Worm (Caenorhabditis elegans) whole organism, L3 larva: Measurements from ENCODE around the gene F59A7.12.
A peak's percentile ranks its signal among the peaks of the same experiment; 100 is the strongest.

Experiments
- R02D3.7 ChIP-seq: fragments of 150-350 bp; optimal IDR thresholded peaks from 2 replicates; lab custom pipeline; 2014; ENCODE audit warnings: missing biosample characterization, missing genetic modification characterization
- ZK546.5 ChIP-seq: sonication (generic microtip); optimal IDR thresholded peaks from 2 replicates; lab custom pipeline; 2017; ENCODE audit warnings: missing biosample characterization, missing genetic modification characterization
- aly-2 ChIP-seq: fragments of 150-350 bp; optimal IDR thresholded peaks from 2 replicates; lab custom pipeline; 2014; ENCODE audit warnings: missing biosample characterization, missing genetic modification characterization
- ceh-16 ChIP-seq: sonication (generic microtip); optimal IDR thresholded peaks from 2 replicates; lab custom pipeline; 2017; ENCODE audit warnings: missing biosample characterization, missing genetic modification characterization
- ceh-28 ChIP-seq: fragments of 150-350 bp; optimal IDR thresholded peaks from 2 replicates; lab custom pipeline; 2014; ENCODE audit warnings: missing biosample characterization, missing genetic modification reagents, missing genetic modification characterization
- ceh-9 ChIP-seq: sonication (generic microtip); optimal IDR thresholded peaks from 2 replicates; lab custom pipeline; 2018; ENCODE audit warnings: missing biosample characterization, missing genetic modification characterization
- egl-27 ChIP-seq: sonication (generic microtip); optimal IDR thresholded peaks from 4 replicates; lab custom pipeline; 2017; ENCODE audit warnings: missing biosample characterization, missing genetic modification reagents, missing genetic modification characterization
- egl-5 ChIP-seq: fragments of 150-350 bp; optimal IDR thresholded peaks from 2 replicates; lab custom pipeline; 2017; ENCODE audit warnings: missing biosample characterization, missing genetic modification reagents, missing genetic modification characterization, inconsistent platforms
- elt-2 ChIP-seq: sonication (generic microtip); optimal IDR thresholded peaks from 2 replicates; lab custom pipeline; 2016; ENCODE audit warnings: missing genetic modification reagents, mild to moderate bottlenecking, missing genetic modification characterization, missing compliant biosample characterization
- eor-1 ChIP-seq, 2 experiments: fragments of 150-350 bp; optimal IDR thresholded peaks; 2 replicates each; lab custom pipeline; 2014 to 2018; ENCODE audit warnings: missing biosample characterization in 2 of 2, missing genetic modification characterization in 2 of 2
- fkh-10 ChIP-seq: sonication (generic microtip); optimal IDR thresholded peaks from 2 replicates; lab custom pipeline; 2017; ENCODE audit warnings: missing biosample characterization, missing genetic modification reagents, missing genetic modification characterization
- fos-1 ChIP-seq: fragments of 150-350 bp; optimal IDR thresholded peaks from 2 replicates; lab custom pipeline; 2014; ENCODE audit warnings: missing biosample characterization, missing genetic modification characterization
- hmg-11 ChIP-seq: sonication (generic microtip); optimal IDR thresholded peaks from 2 replicates; lab custom pipeline; 2016; ENCODE audit warnings: missing genetic modification characterization, missing compliant biosample characterization
- jun-1 ChIP-seq: fragments of 150-350 bp; optimal IDR thresholded peaks from 2 replicates; lab custom pipeline; 2014; ENCODE audit warnings: missing biosample characterization, missing genetic modification reagents, missing genetic modification characterization
- lin-15B ChIP-seq: fragments of 150-350 bp; optimal IDR thresholded peaks from 2 replicates; lab custom pipeline; 2014; ENCODE audit warnings: missing biosample characterization, missing genetic modification characterization
- lin-39 ChIP-seq: fragments of 150-350 bp; optimal IDR thresholded peaks from 2 replicates; lab custom pipeline; 2018; ENCODE audit warnings: missing biosample characterization, missing genetic modification reagents, missing genetic modification characterization
- mdl-1 ChIP-seq: fragments of 150-350 bp; optimal IDR thresholded peaks from 2 replicates; lab custom pipeline; 2014; ENCODE audit warnings: missing biosample characterization, missing genetic modification characterization
- mml-1 ChIP-seq: fragments of 150-350 bp; sonication (generic microtip); optimal IDR thresholded peaks from 3 replicates; lab custom pipeline; 2014; ENCODE audit warnings: missing biosample characterization, missing genetic modification characterization
- nfya-1 ChIP-seq: sonication (generic microtip); optimal IDR thresholded peaks from 2 replicates; lab custom pipeline; 2017; ENCODE audit warnings: missing genetic modification characterization, mild to moderate bottlenecking, missing compliant biosample characterization, antibody characterized with exemption, moderate library complexity; ENCODE audit not compliant: insufficient read depth
- nhr-11 ChIP-seq: fragments of 150-350 bp; optimal IDR thresholded peaks from 2 replicates; lab custom pipeline; 2014; ENCODE audit warnings: missing biosample characterization, missing genetic modification characterization
- nhr-12 ChIP-seq: fragments of 150-350 bp; optimal IDR thresholded peaks from 2 replicates; lab custom pipeline; 2014; ENCODE audit warnings: missing biosample characterization, missing genetic modification characterization
- nhr-23 ChIP-seq: fragments of 150-350 bp; optimal IDR thresholded peaks from 2 replicates; lab custom pipeline; 2014; ENCODE audit warnings: missing biosample characterization, missing genetic modification reagents, missing genetic modification characterization
- nhr-237 ChIP-seq: fragments of 150-350 bp; optimal IDR thresholded peaks from 2 replicates; lab custom pipeline; 2014; ENCODE audit warnings: missing biosample characterization, missing genetic modification characterization
- nhr-25 ChIP-seq: sonication (generic microtip); optimal IDR thresholded peaks from 2 replicates; lab custom pipeline; 2017; ENCODE audit warnings: missing biosample characterization, missing genetic modification characterization
- nhr-28 ChIP-seq: fragments of 150-350 bp; optimal IDR thresholded peaks from 2 replicates; lab custom pipeline; 2014; ENCODE audit warnings: missing biosample characterization, missing genetic modification characterization
- nhr-43 ChIP-seq: sonication (generic microtip); optimal IDR thresholded peaks from 2 replicates; lab custom pipeline; 2016; ENCODE audit warnings: mild to moderate bottlenecking, missing genetic modification characterization, missing compliant biosample characterization; ENCODE audit not compliant: poor library complexity, severe bottlenecking
- nhr-67 ChIP-seq: fragments of 150-350 bp; optimal IDR thresholded peaks from 2 replicates; lab custom pipeline; 2014; ENCODE audit warnings: missing biosample characterization, missing genetic modification characterization
- nhr-76 ChIP-seq: fragments of 150-350 bp; sonication (generic microtip); optimal IDR thresholded peaks from 5 replicates; lab custom pipeline; 2014; ENCODE audit warnings: missing biosample characterization, missing genetic modification characterization
- nhr-77 ChIP-seq: fragments of 150-350 bp; optimal IDR thresholded peaks from 2 replicates; lab custom pipeline; 2014; ENCODE audit warnings: missing biosample characterization, missing genetic modification characterization
- pha-4 ChIP-seq: fragments of 150-350 bp; optimal IDR thresholded peaks from 2 replicates; lab custom pipeline; 2014; ENCODE audit warnings: missing biosample characterization, missing genetic modification reagents, missing genetic modification characterization
- pqm-1 ChIP-seq: fragments of 150-350 bp; optimal IDR thresholded peaks from 2 replicates; lab custom pipeline; 2017; ENCODE audit warnings: missing biosample characterization, missing genetic modification characterization, inconsistent platforms
- sea-2 ChIP-seq: fragments of 150-350 bp; sonication (generic microtip); optimal IDR thresholded peaks from 4 replicates; lab custom pipeline; 2014; ENCODE audit warnings: missing biosample characterization, missing genetic modification reagents, missing genetic modification characterization
- skn-1 ChIP-seq: fragments of 150-350 bp; optimal IDR thresholded peaks from 2 replicates; lab custom pipeline; 2014; ENCODE audit warnings: missing biosample characterization, missing genetic modification characterization
- snpc-4 ChIP-seq: fragments of 150-350 bp; optimal IDR thresholded peaks from 2 replicates; lab custom pipeline; 2014; ENCODE audit warnings: missing biosample characterization, missing genetic modification characterization
- tbx-2 ChIP-seq: sonication (generic microtip); optimal IDR thresholded peaks from 2 replicates; lab custom pipeline; 2016; ENCODE audit warnings: mild to moderate bottlenecking, missing genetic modification characterization, missing compliant biosample characterization
- unc-39 ChIP-seq: sonication (generic microtip); optimal IDR thresholded peaks from 4 replicates; lab custom pipeline; 2017; ENCODE audit warnings: missing biosample characterization, missing genetic modification characterization
- unc-62 ChIP-seq: fragments of 150-350 bp; sonication (generic microtip); optimal IDR thresholded peaks from 4 replicates; lab custom pipeline; 2014; ENCODE audit warnings: missing biosample characterization, missing genetic modification reagents, missing genetic modification characterization
- zag-1 ChIP-seq: fragments of 150-350 bp; optimal IDR thresholded peaks from 2 replicates; lab custom pipeline; 2014; ENCODE audit warnings: missing biosample characterization, missing genetic modification characterization
- ztf-4 ChIP-seq: fragments of 150-350 bp; optimal IDR thresholded peaks from 2 replicates; lab custom pipeline; 2014; ENCODE audit warnings: missing biosample characterization, missing genetic modification characterization

The F59A7.12 gene

DNA sequence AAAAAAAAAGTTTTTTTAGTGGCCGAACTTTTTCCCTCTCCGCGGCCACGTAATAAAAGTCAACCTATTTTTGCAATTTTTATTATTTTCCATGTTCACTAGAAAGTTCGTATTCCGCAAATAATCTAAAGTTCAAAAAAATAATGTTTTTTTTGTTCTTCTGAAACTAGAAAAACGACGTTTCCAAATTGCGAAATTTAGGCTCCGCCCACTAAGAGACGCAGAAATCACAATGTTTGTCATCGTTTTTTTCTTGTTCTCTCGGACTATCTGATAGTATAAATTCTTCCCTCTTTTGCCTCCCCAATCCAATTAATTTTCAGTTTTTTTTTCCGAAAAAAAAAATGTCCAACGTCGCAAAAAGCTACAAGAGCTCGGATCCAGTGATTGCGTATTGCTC, 27.3 kb downstream of the F59A7.12 start, which contains the start of gene comt-3:
Gene comt-3 (plus strand): TSS at position 214 of the 400 bp plus-strand sequence.
- TF ChIP-seq lin-39 (tag; lab: Kevin White, UChicago) (no peak), unc-62 (GFP tag; lab: Kevin White, UChicago) (no peak), nfya-1 (tag; lab: Kevin White, UChicago) (no peak), ceh-16 (tag; lab: Kevin White, UChicago) (no peak), ZK546.5 (tag; lab: Kevin White, UChicago) (no peak), fkh-10 (GFP tag; lab: Kevin White, UChicago) (no peak), pqm-1 (tag; lab: Kevin White, UChicago) (no peak), nhr-43 (no peak), mml-1 (tag; lab: Kevin White, UChicago) (no peak), sea-2 (no peak), elt-2 (no peak), R02D3.7 (no peak), egl-27 (no peak), ceh-9 (tag; lab: Kevin White, UChicago) (no peak)
- TF ChIP-seq, all 47 proteins: peak for 0

DNA sequence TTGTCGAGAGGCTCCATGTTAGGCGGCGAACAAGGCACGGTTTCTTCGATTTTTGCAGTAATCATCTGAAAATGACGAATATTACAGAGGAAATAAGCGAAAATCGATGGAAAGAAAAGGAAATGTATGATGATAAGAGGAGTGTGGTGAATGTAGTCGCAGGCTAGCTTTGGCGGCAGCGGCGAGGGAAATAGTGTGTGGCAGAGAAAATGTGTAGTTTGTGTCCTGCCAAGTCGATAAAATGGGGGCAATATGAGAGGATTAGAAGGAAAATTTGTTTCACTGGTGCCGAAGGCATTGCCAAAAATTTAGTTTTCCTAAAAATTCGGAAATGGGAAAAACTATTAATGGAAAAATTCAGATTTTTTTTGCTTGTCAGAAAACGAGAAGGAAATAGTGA, 36.8 kb downstream of the F59A7.12 start, which contains the start of gene nhr-86:
Gene nhr-86 (minus strand): TSS at position 71 of the 400 bp plus-strand sequence.
- TF ChIP-seq skn-1 (tag; lab: Kevin White, UChicago), result no peak
- no peak for TF ChIP-seq aly-2 (tag; lab: Kevin White, UChicago)
- TF ChIP-seq ceh-16 (tag; lab: Kevin White, UChicago), result no peak
- no peak for TF ChIP-seq zag-1
- no peak for TF ChIP-seq mml-1 (tag; lab: Kevin White, UChicago)
- TF ChIP-seq tbx-2, result no peak
- TF ChIP-seq lin-15B, result no peak
- peak; percentile 18 for TF ChIP-seq nfya-1 (tag; lab: Kevin White, UChicago)
- TF ChIP-seq elt-2, result peak; percentile 59
- TF ChIP-seq fos-1, result no peak
- TF ChIP-seq unc-62 (GFP tag; lab: Kevin White, UChicago), result no peak
- peak; percentile 34 for TF ChIP-seq hmg-11 (tag; lab: Kevin White, UChicago)
- no peak for TF ChIP-seq eor-1 (tag; optimal IDR thresholded peaks at IDR 0.05; lab: Kevin White, UChicago)
- TF ChIP-seq jun-1, result no peak
- TF ChIP-seq egl-5 (tag; lab: Kevin White, UChicago), result no peak
- no peak for TF ChIP-seq nhr-28 (tag; lab: Kevin White, UChicago)
- no peak for TF ChIP-seq lin-39 (tag; lab: Kevin White, UChicago)
- no peak for TF ChIP-seq egl-27
- no peak for TF ChIP-seq pha-4 (tag; lab: Kevin White, UChicago)
- TF ChIP-seq ceh-9 (tag; lab: Kevin White, UChicago), result no peak
- TF ChIP-seq R02D3.7, result no peak
- TF ChIP-seq ceh-28 (tag; lab: Kevin White, UChicago), result no peak
- TF ChIP-seq unc-39 (tag; lab: Kevin White, UChicago), result no peak
- TF ChIP-seq nhr-12 (tag; lab: Kevin White, UChicago), result no peak

DNA sequence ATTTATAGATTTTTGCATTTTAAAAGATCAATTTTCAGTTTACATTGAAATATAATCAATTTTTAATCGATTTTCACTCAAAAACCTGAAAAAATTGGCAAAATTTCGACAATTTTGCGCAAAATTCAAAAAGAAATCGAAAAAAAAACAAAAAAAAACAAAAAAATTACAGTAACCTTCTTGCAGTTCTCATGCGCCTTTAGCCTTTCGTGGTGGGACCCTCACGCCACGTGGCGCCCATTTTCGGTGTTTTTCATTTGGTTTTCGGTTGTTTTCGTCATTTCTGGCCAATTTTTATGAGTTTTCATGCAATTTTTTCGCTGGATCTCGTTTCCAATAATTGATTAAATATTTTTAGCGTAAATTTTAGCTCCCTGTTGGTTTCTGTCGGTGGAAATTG, 37.4 kb downstream of the F59A7.12 start:
- TF ChIP-seq nhr-11 (tag; lab: Kevin White, UChicago), result no peak
- no peak for TF ChIP-seq R02D3.7
- TF ChIP-seq nhr-237 (tag; lab: Kevin White, UChicago), result no peak
- TF ChIP-seq nfya-1 (tag; lab: Kevin White, UChicago), result no peak
- no peak for TF ChIP-seq elt-2
- no peak for TF ChIP-seq mdl-1 (tag; lab: Kevin White, UChicago)
- no peak for TF ChIP-seq egl-27
- no peak for TF ChIP-seq nhr-76 (tag; lab: Kevin White, UChicago)
- no peak for TF ChIP-seq mml-1 (tag; lab: Kevin White, UChicago)
- TF ChIP-seq nhr-67, result no peak
- no peak for TF ChIP-seq hmg-11 (tag; lab: Kevin White, UChicago)
- no peak for TF ChIP-seq eor-1 (tag; optimal IDR thresholded peaks at IDR 0.05; lab: Kevin White, UChicago)
- TF ChIP-seq nhr-77 (tag; lab: Kevin White, UChicago), result no peak
- no peak for TF ChIP-seq fkh-10 (GFP tag; lab: Kevin White, UChicago)

DNA sequence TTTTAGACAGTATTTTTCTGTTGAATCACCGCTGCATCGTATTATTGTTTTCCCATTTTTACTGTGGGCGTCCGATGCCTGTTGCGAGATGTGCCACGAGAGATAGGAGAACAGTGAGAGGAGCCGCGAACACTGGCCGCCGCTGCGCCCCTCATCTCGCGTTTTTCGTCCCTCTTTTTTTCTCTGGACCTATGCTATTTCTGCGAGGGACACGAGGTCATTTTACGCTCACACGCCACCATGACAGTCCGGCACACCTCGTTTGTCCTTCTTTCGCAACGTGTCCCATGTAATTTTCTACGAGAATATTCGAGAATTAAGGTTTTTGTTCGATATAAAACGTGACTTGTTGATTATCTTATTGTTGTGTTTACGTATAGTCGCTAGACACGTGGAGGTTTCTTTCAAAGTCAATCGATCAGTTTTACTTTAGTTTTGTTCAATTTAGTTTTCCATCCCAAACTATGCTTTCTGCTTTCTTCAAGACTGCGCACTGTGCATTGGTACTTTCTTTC, 38.1 kb downstream of the F59A7.12 start, which contains the start of gene lbp-9:
Gene lbp-9 (plus strand): TSS at position 465 of the 515 bp plus-strand sequence.
- TF ChIP-seq lin-15B (peak; percentile 3), snpc-4 (tag; lab: Kevin White, UChicago) (peak; percentile 24), nhr-25 (tag; lab: Kevin White, UChicago) (peak; percentile 94), pha-4 (tag; lab: Kevin White, UChicago) (peak; percentile 11), zag-1 (no peak), lin-39 (tag; lab: Kevin White, UChicago) (peak; percentile 56), fkh-10 (GFP tag; lab: Kevin White, UChicago) (no peak), ztf-4 (no peak), egl-5 (tag; lab: Kevin White, UChicago) (peak; percentile 20), R02D3.7 (no peak), hmg-11 (tag; lab: Kevin White, UChicago) (peak; percentile 25), nfya-1 (tag; lab: Kevin White, UChicago) (peak; percentile 55), nhr-23 (tag; lab: Kevin White, UChicago) (peak; percentile 12), ceh-28 (tag; lab: Kevin White, UChicago) (peak; percentile 10)
